Fruit fly (Drosophila melanogaster) whole organism, embryonic: Measurements from ENCODE around the gene CG10481.

ENCODE experiments used
- Aef1 ChIP-seq: fragments of 200-800 bp; sonication (Bioruptor generic); IDR thresholded peaks from 3 replicates; pipeline ENCODE4 v1.3.6; 2022; ENCODE audit warnings: missing biosample characterization, missing genetic modification characterization
- CG11696 ChIP-seq: fragments of 200-800 bp; sonication (Bioruptor generic); IDR thresholded peaks from 2 replicates; pipeline ENCODE4 v1.3.6; 2022; ENCODE audit warnings: missing biosample characterization, missing genetic modification characterization
- CG14667 ChIP-seq: fragments of 200-800 bp; sonication (Bioruptor generic); IDR thresholded peaks from 2 replicates; pipeline ENCODE4 v1.3.6; 2022; ENCODE audit warnings: missing biosample characterization, missing genetic modification characterization
- Gug ChIP-seq: fragments of 200-800 bp; sonication (Bioruptor generic); IDR thresholded peaks from 4 replicates; pipeline ENCODE4 v1.3.6; 2022; ENCODE audit warnings: missing biosample characterization, missing genetic modification characterization
- Spps ChIP-seq: fragments of 200-800 bp; sonication (Bioruptor generic); optimal IDR thresholded peaks from 2 replicates; lab custom pipeline; 2018; ENCODE audit warnings: missing biosample characterization, mild to moderate bottlenecking, missing genetic modification characterization
- her ChIP-seq: fragments of 200-800 bp; sonication (Bioruptor generic); optimal IDR thresholded peaks from 2 replicates; lab custom pipeline; 2016; ENCODE audit warnings: missing biosample characterization, missing genetic modification characterization
- toy ChIP-seq: fragments of 200-800 bp; sonication (Bioruptor generic); IDR thresholded peaks from 2 replicates; pipeline ENCODE4 v1.3.6; 2022; ENCODE audit warnings: missing biosample characterization, missing genetic modification characterization
- tup ChIP-seq: fragments of 200-800 bp; sonication (Bioruptor generic); optimal IDR thresholded peaks from 2 replicates; lab custom pipeline; 2016; ENCODE audit warnings: missing biosample characterization, mild to moderate bottlenecking, missing genetic modification characterization, moderate library complexity
- zfh1 ChIP-seq: fragments of 200-800 bp; sonication (Bioruptor generic); IDR thresholded peaks from 3 replicates; pipeline ENCODE4 v1.3.6; 2022; ENCODE audit warnings: missing biosample characterization, missing genetic modification characterization

The CG10481 gene

dm6 chr2L:19846226-19846625 lies 46.1 kb downstream of the CG10481 start (continued):
- TF ChIP-seq her (GFP tag; lab: Kevin White, UChicago) (no peak), Gug (GFP tag; lab: Robert Waterston, UW) (no peak), CG14667 (GFP tag; lab: Robert Waterston, UW) (0 out of 2 replicates have a peak, but pooled peaks have one; percentile 1), Aef1 (GFP tag; lab: Robert Waterston, UW) (no peak), Spps (tag; lab: Kevin White, UChicago) (no peak), toy (GFP tag; lab: Robert Waterston, UW) (no peak), zfh1 (GFP tag; lab: Robert Waterston, UW) (no peak), tup (no peak), CG11696 (GFP tag; lab: Robert Waterston, UW) (no peak)
